Worm (Caenorhabditis elegans) whole organism, young adult: ENCODE measurements around the gene hpo-25.

Source experiments
- B0019.2 ChIP-seq: fragments of 200-800 bp; sonication (Bioruptor generic); conservative IDR thresholded peaks from 2 replicates; pipeline ENCODE4 v1.3.6; 2022; ENCODE audit warnings: missing genetic modification reagents, missing genetic modification characterization, missing compliant biosample characterization
- B0336.3 ChIP-seq: fragments of 200-800 bp; sonication (Bioruptor generic); IDR thresholded peaks from 2 replicates; pipeline ENCODE4 v1.3.6; 2022; ENCODE audit warnings: missing genetic modification characterization, missing compliant biosample characterization
- F49E8.2 ChIP-seq: sonication (generic microtip); optimal IDR thresholded peaks from 3 replicates; lab custom pipeline; 2017; ENCODE audit warnings: missing genetic modification characterization, mild to moderate bottlenecking, missing compliant biosample characterization, antibody characterized with exemption, moderate library complexity; ENCODE audit not compliant: insufficient read depth
- F55B11.4 ChIP-seq: sonication (generic microtip); optimal IDR thresholded peaks from 2 replicates; lab custom pipeline; 2016; ENCODE audit warnings: missing compliant biosample characterization, missing genetic modification characterization, borderline replicate concordance; ENCODE audit not compliant: insufficient read depth
- K11D2.4 ChIP-seq: fragments of 200-800 bp; sonication (Bioruptor generic); IDR thresholded peaks from 2 replicates; pipeline ENCODE4 v1.3.6; 2022; ENCODE audit warnings: missing genetic modification reagents, missing genetic modification characterization, missing compliant biosample characterization
- T26A5.8 ChIP-seq: sonication (generic microtip); optimal IDR thresholded peaks from 2 replicates; lab custom pipeline; 2016; ENCODE audit warnings: missing genetic modification characterization, missing compliant biosample characterization
- Y95B8A.8 ChIP-seq: fragments of 200-800 bp; sonication (Bioruptor generic); IDR thresholded peaks from 2 replicates; pipeline ENCODE4 v1.3.6; 2022; ENCODE audit warnings: missing genetic modification reagents, missing genetic modification characterization, missing compliant biosample characterization
- aptf-3 ChIP-seq: fragments of 200-800 bp; sonication (Bioruptor generic); IDR thresholded peaks from 2 replicates; pipeline ENCODE4 v1.3.6; 2022; ENCODE audit warnings: missing genetic modification characterization, missing compliant biosample characterization
- attf-3 ChIP-seq: fragments of 200-800 bp; sonication (Bioruptor generic); conservative IDR thresholded peaks from 2 replicates; pipeline ENCODE4 v1.3.6; 2022; ENCODE audit warnings: missing genetic modification reagents, missing genetic modification characterization, missing compliant biosample characterization
- attf-5 ChIP-seq: fragments of 200-800 bp; sonication (Bioruptor generic); optimal IDR thresholded peaks from 2 replicates; lab custom pipeline; 2018; ENCODE audit warnings: mild to moderate bottlenecking, missing genetic modification characterization, missing compliant biosample characterization
- attf-6 ChIP-seq: fragments of 200-800 bp; sonication (Bioruptor generic); IDR thresholded peaks from 2 replicates; pipeline ENCODE4 v1.3.6; 2022; ENCODE audit warnings: missing genetic modification reagents, missing genetic modification characterization, missing compliant biosample characterization
- bed-1 ChIP-seq: fragments of 200-800 bp; sonication (Bioruptor generic); IDR thresholded peaks from 2 replicates; pipeline ENCODE4 v1.3.6; 2022; ENCODE audit warnings: missing genetic modification reagents, missing genetic modification characterization, missing compliant biosample characterization
- bed-2 ChIP-seq: fragments of 200-800 bp; sonication (Bioruptor generic); IDR thresholded peaks from 2 replicates; pipeline ENCODE4 v1.3.6; 2022; ENCODE audit warnings: missing genetic modification reagents, missing genetic modification characterization, missing compliant biosample characterization
- ceh-58 ChIP-seq: fragments of 200-800 bp; sonication (Bioruptor generic); IDR thresholded peaks from 2 replicates; pipeline ENCODE4 v1.3.6; 2022; ENCODE audit warnings: missing genetic modification characterization, missing compliant biosample characterization
- chd-7 ChIP-seq: sonication (generic microtip); optimal IDR thresholded peaks from 2 replicates; lab custom pipeline; 2016; ENCODE audit warnings: mild to moderate bottlenecking, missing genetic modification characterization, moderate library complexity, missing compliant biosample characterization
- dpl-1 ChIP-seq: fragments of 150-350 bp; optimal IDR thresholded peaks from 2 replicates; lab custom pipeline; 2014; ENCODE audit warnings: missing biosample characterization, missing genetic modification reagents, missing genetic modification characterization
- ekl-4 ChIP-seq: fragments of 200-800 bp; sonication (Bioruptor generic); IDR thresholded peaks from 2 replicates; pipeline ENCODE4 v1.3.6; 2022; ENCODE audit warnings: missing genetic modification reagents, missing genetic modification characterization, missing compliant biosample characterization
- hlh-12 ChIP-seq: sonication (generic microtip); optimal IDR thresholded peaks from 2 replicates; lab custom pipeline; 2016; ENCODE audit warnings: missing genetic modification characterization, missing compliant biosample characterization
- hmg-1.2 ChIP-seq: fragments of 200-800 bp; sonication (Bioruptor generic); IDR thresholded peaks from 2 replicates; pipeline ENCODE4 v1.3.6; 2022; ENCODE audit warnings: missing genetic modification reagents, missing genetic modification characterization, missing compliant biosample characterization
- hmg-20 ChIP-seq: fragments of 200-800 bp; sonication (Bioruptor generic); IDR thresholded peaks from 2 replicates; pipeline ENCODE4 v1.3.6; 2022; ENCODE audit warnings: missing genetic modification reagents, missing genetic modification characterization, missing compliant biosample characterization
- hsf-1 ChIP-seq: fragments of 200-800 bp; sonication (Bioruptor generic); IDR thresholded peaks from 2 replicates; pipeline ENCODE4 v1.3.6; 2022; ENCODE audit warnings: missing genetic modification reagents, missing genetic modification characterization, missing compliant biosample characterization
- let-607 ChIP-seq, 2 experiments: fragments of 200-800 bp in 1 of 2; sonication (Bioruptor generic) in 1 of 2; sonication (generic microtip) in 1 of 2; optimal IDR thresholded peaks; 2 replicates each; lab custom pipeline; 2016 to 2018; ENCODE audit warnings: mild to moderate bottlenecking in 2 of 2, missing compliant biosample characterization in 2 of 2, missing genetic modification characterization in 2 of 2, moderate library complexity in 2 of 2, missing genotype in 1 of 2
- lin-35 ChIP-seq, 3 experiments: fragments of 150-350 bp in 2 of 3; sonication (generic microtip) in 1 of 3; optimal IDR thresholded peaks; 2 replicates each; lab custom pipeline; 2014 to 2018; ENCODE audit warnings: missing biosample characterization in 3 of 3, missing genetic modification characterization in 3 of 3, missing genetic modification reagents in 3 of 3
- lin-54 ChIP-seq: fragments of 200-800 bp; sonication (Bioruptor generic); optimal IDR thresholded peaks from 2 replicates; lab custom pipeline; 2018; ENCODE audit warnings: mild to moderate bottlenecking, missing genetic modification characterization, missing compliant biosample characterization
- lsl-1 ChIP-seq: fragments of 200-800 bp; sonication (Bioruptor generic); optimal IDR thresholded peaks from 2 replicates; lab custom pipeline; 2018; ENCODE audit warnings: mild to moderate bottlenecking, missing genetic modification characterization, moderate library complexity, missing compliant biosample characterization
- madf-6 ChIP-seq: fragments of 200-800 bp; sonication (Bioruptor generic); IDR thresholded peaks from 2 replicates; pipeline ENCODE4 v1.3.6; 2022; ENCODE audit warnings: missing genetic modification reagents, missing genetic modification characterization, missing compliant biosample characterization
- mel-28 ChIP-seq: sonication (generic microtip); optimal IDR thresholded peaks from 2 replicates; lab custom pipeline; 2016; ENCODE audit warnings: borderline replicate concordance, mild to moderate bottlenecking, missing genetic modification characterization, missing compliant biosample characterization
- mes-4 ChIP-seq: sonication (generic microtip); optimal IDR thresholded peaks from 2 replicates; lab custom pipeline; 2016; ENCODE audit warnings: missing genotype, missing genetic modification characterization, missing compliant biosample characterization
- nfya-2 ChIP-seq: fragments of 200-800 bp; sonication (Bioruptor generic); IDR thresholded peaks from 2 replicates; pipeline ENCODE4 v1.3.6; 2022; ENCODE audit warnings: missing genetic modification reagents, missing genetic modification characterization, missing compliant biosample characterization
- rpc-1 ChIP-seq, 2 experiments: fragments of 150-350 bp in 1 of 2; sonication (generic microtip) in 1 of 2; optimal IDR thresholded peaks; 2 replicates each; lab custom pipeline; 2014 to 2018; ENCODE audit warnings: missing biosample characterization in 1 of 2, missing genetic modification characterization in 1 of 2, missing genetic modification reagents in 1 of 2, missing genotype in 1 of 2
- sea-2 ChIP-seq: fragments of 200-800 bp; sonication (Bioruptor generic); IDR thresholded peaks from 2 replicates; pipeline ENCODE4 v1.3.6; 2022; ENCODE audit warnings: missing genetic modification characterization, missing compliant biosample characterization
- snpc-1.1 ChIP-seq: sonication (generic microtip); optimal IDR thresholded peaks from 2 replicates; lab custom pipeline; 2017; ENCODE audit warnings: missing genetic modification characterization, mild to moderate bottlenecking, missing compliant biosample characterization, antibody characterized with exemption, moderate library complexity, missing genotype, missing genetic modification reagents; ENCODE audit not compliant: insufficient read depth
- sptf-2 ChIP-seq: fragments of 200-800 bp; sonication (Bioruptor generic); optimal IDR thresholded peaks from 2 replicates; lab custom pipeline; 2018; ENCODE audit warnings: mild to moderate bottlenecking, missing genetic modification characterization, missing compliant biosample characterization
- ztf-25 ChIP-seq: fragments of 200-800 bp; sonication (Bioruptor generic); IDR thresholded peaks from 2 replicates; pipeline ENCODE4 v1.3.6; 2022; ENCODE audit warnings: missing genetic modification reagents, missing genetic modification characterization, missing compliant biosample characterization

hpo-25 gene

DNA sequence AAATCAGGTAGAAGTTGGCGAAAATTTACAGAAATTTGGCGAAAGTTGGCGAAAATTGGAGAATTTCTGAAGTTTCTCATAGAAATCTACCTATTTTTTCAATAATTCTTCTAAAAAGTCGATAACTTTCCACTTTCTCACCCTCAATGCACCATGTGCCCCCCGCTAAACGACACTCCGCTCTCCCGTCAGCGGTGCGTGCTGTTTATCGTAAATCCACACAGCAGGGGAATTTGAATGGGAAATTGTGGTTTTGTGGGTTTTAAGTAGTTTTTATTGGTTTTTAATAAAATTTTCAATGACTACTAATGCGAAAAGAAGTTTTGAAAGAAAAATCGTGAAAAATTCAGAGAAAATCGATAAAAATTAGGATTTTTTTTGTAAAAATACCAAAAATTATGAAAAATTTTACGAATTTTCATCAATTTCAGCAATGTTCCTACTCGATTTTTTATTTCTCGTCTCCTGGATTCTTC, 27.0 kb upstream of the hpo-25 start, which contains the start of gene F43C11.6:
F43C11.6 (plus strand) TSS at position 426 of the 476 bp plus-strand sequence.
- TF ChIP-seq attf-5 (GFP tag; lab: Kevin White, UChicago) = peak; percentile 25
- TF ChIP-seq attf-3 (GFP tag; lab: Robert Waterston, UW) = peak; percentile 89
- no peak for TF ChIP-seq T26A5.8 (tag; lab: Kevin White, UChicago)
- TF ChIP-seq, all 124 proteins: peak for 2

- TF ChIP-seq K11D2.4 (GFP tag; lab: Robert Waterston, UW) (no peak), hmg-1.2 (GFP tag; lab: Robert Waterston, UW) (no peak), madf-6 (GFP tag; lab: Robert Waterston, UW) (no peak), lsl-1 (GFP tag; lab: Kevin White, UChicago) (no peak), snpc-1.1 (no peak), bed-2 (GFP tag; lab: Robert Waterston, UW) (no peak), B0336.3 (GFP tag; lab: Robert Waterston, UW) (no peak), attf-6 (GFP tag; lab: Robert Waterston, UW) (no peak), mel-28 (tag; lab: Kevin White, UChicago) (no peak), dpl-1 (GFP tag; lab: Kevin White, UChicago) (no peak), hlh-12 (tag; lab: Kevin White, UChicago) (no peak), Y95B8A.8 (GFP tag; lab: Robert Waterston, UW) (no peak), aptf-3 (GFP tag; lab: Robert Waterston, UW) (no peak)
These were observed 22.4 kb upstream of the hpo-25 start, which contains the start of gene F43C11.4 for ce11 chrII:2346672-2347071. TSS of gene F43C11.4 (plus strand) at chrII:2346972.

- TF ChIP-seq hsf-1 (GFP tag; lab: Robert Waterston, UW) = peak; percentile 93
These were observed 21.1 kb upstream of the hpo-25 start for ce11 chrII:2348005-2348404.

ce11 chrII:2352546-2352945, 16.5 kb upstream of the hpo-25 start, which contains the start of gene F43C11.10:
TSS of gene F43C11.10 (minus strand) at chrII:2352646.
- no peak for TF ChIP-seq ceh-58 (GFP tag; lab: Robert Waterston, UW)
- TF ChIP-seq F55B11.4 (tag; lab: Kevin White, UChicago) = no peak
- no peak for TF ChIP-seq bed-1 (GFP tag; lab: Robert Waterston, UW)
- TF ChIP-seq sea-2 (GFP tag; lab: Robert Waterston, UW) = no peak
- TF ChIP-seq hmg-1.2 (GFP tag; lab: Robert Waterston, UW) = no peak
- TF ChIP-seq snpc-1.1 = no peak
- TF ChIP-seq ztf-25 (GFP tag; lab: Robert Waterston, UW) = no peak
- TF ChIP-seq nfya-2 (GFP tag; lab: Robert Waterston, UW) = no peak
- no peak for TF ChIP-seq lin-35 (GFP tag; optimal IDR thresholded peaks at IDR 0.05; lab: Kevin White, UChicago)

- TF ChIP-seq B0019.2 (no peak), snpc-1.1 (no peak), F49E8.2 (no peak), lin-54 (no peak), chd-7 (tag; lab: Kevin White, UChicago) (no peak), mes-4 (no peak), ekl-4 (no peak), hmg-20 (no peak), let-607 (tag; optimal IDR thresholded peaks at IDR 0.05; lab: Kevin White, UChicago) (no peak), sptf-2 (GFP tag; lab: Kevin White, UChicago) (no peak), rpc-1 (optimal IDR thresholded peaks at IDR 0.05; lab: Kevin White, UChicago) (no peak), rpc-1 (tag; optimal IDR thresholded peaks at IDR 0.05; lab: Kevin White, UChicago) (no peak)
These were observed 16.0 kb upstream of the hpo-25 start, which contains the start of gene F43C11.3 for ce11 chrII:2353012-2353411. TSS of gene F43C11.3 (plus strand) at chrII:2353312.
